Worm (Caenorhabditis elegans): ENCODE measurements around the gene vps-60.

- no peak for TF ChIP-seq C34F6.9 (tag; optimal IDR thresholded peaks at IDR 0.05)
- no peak for TF ChIP-seq nhr-10 (tag; optimal IDR thresholded peaks at IDR 0.05)
- no peak for TF ChIP-seq snpc-4 (tag; optimal IDR thresholded peaks at IDR 0.05)
Measured at ce11 chrV:8632788-8633187, 26.9 kb upstream of the vps-60 start.
